Worm (Caenorhabditis elegans): Measurements from ENCODE around the gene nspc-16.

Gene nspc-16

ce11 chrX:14557936-14558554, 34.7 kb downstream of the nspc-16 start, which contains the start of gene nhr-3:
Gene nhr-3, plus strand, starts transcription at chrX:14558504.
- TF ChIP-seq lin-54 (GFP tag; optimal IDR thresholded peaks at IDR 0.05) (no peak), die-1 (tag; optimal IDR thresholded peaks at IDR 0.05) (no peak), rcor-1 (GFP tag; IDR thresholded peaks at IDR 0.05) (no peak), snpc-4 (GFP tag; optimal IDR thresholded peaks at IDR 0.05) (no peak), snpc-4 (tag; optimal IDR thresholded peaks at IDR 0.05) (no peak), nhr-80 (tag; optimal IDR thresholded peaks at IDR 0.05) (peak; percentile 87), hrde-1 (tag; optimal IDR thresholded peaks at IDR 0.05; ENCODE audit: borderline replicate concordance) (no peak), hmg-1.2 (GFP tag; IDR thresholded peaks at IDR 0.05) (0 out of 2 replicates have a peak, but pooled peaks have one; percentile 15), unc-62 (GFP tag; optimal IDR thresholded peaks at IDR 0.05) (peak; percentile 12), cebp-1 (GFP tag; IDR thresholded peaks at IDR 0.05) (peak; percentile 66; the same call in 1 of the 2 replicates), cebp-1 (tag; optimal IDR thresholded peaks at IDR 0.05) (peak; percentile 85)

ce11 chrX:14559084-14559483, 35.7 kb downstream of the nspc-16 start:
- TF ChIP-seq nfyb-1 (GFP tag; IDR thresholded peaks at IDR 0.05) (0 out of 2 replicates have a peak, but pooled peaks have one; percentile 34), cebp-1 (GFP tag; IDR thresholded peaks at IDR 0.05) (0 out of 2 replicates have a peak, but pooled peaks have one; percentile 25), cebp-1 (tag; optimal IDR thresholded peaks at IDR 0.05) (peak; percentile 93), F22D6.2 (tag; optimal IDR thresholded peaks at IDR 0.05) (no peak)

ce11 chrX:14559519-14560296, 36.3 kb downstream of the nspc-16 start:
- TF ChIP-seq hmg-1.2 (GFP tag; IDR thresholded peaks at IDR 0.05): peak; percentile 7; the same call in 1 of the 2 replicates
- TF ChIP-seq xnd-1 (tag; optimal IDR thresholded peaks at IDR 0.05): no peak

ce11 chrX:14560297-14560680, 36.9 kb downstream of the nspc-16 start:
- TF ChIP-seq aptf-3 (GFP tag; IDR thresholded peaks at IDR 0.05): no peak
- peak; percentile 46; the same call in 1 of the 2 replicates for TF ChIP-seq lin-26 (GFP tag; IDR thresholded peaks at IDR 0.05)
- peak; percentile 68 for TF ChIP-seq K12H6.12 (tag; optimal IDR thresholded peaks at IDR 0.05)
- no peak for TF ChIP-seq sptf-2 (GFP tag; optimal IDR thresholded peaks at IDR 0.05)
- no peak for TF ChIP-seq dpl-1 (GFP tag; optimal IDR thresholded peaks at IDR 0.05)
- no peak for TF ChIP-seq F49E8.2 (tag; optimal IDR thresholded peaks at IDR 0.05; ENCODE audit: insufficient read depth)
- peak; percentile 10 for TF ChIP-seq ztf-3 (GFP tag; optimal IDR thresholded peaks at IDR 0.05)
- peak; percentile 75 for TF ChIP-seq C06A6.2 (GFP tag; conservative IDR thresholded peaks at IDR 0.05)
- peak; percentile 14 for TF ChIP-seq ztf-22 (GFP tag; optimal IDR thresholded peaks at IDR 0.05)
- no peak for TF ChIP-seq fkh-3 (tag; optimal IDR thresholded peaks at IDR 0.05)
- no peak for TF ChIP-seq lsl-1 (GFP tag; optimal IDR thresholded peaks at IDR 0.05)
- no peak for TF ChIP-seq snpc-4 (GFP tag; optimal IDR thresholded peaks at IDR 0.05)
- TF ChIP-seq snpc-4 (tag; optimal IDR thresholded peaks at IDR 0.05): peak; percentile 49 to 61 (median 55)
- peak; percentile 49 for TF ChIP-seq ztf-18 (tag; optimal IDR thresholded peaks at IDR 0.05)
- peak; percentile 73 for TF ChIP-seq nhr-90 (tag; optimal IDR thresholded peaks at IDR 0.05)
- peak; percentile 52 for TF ChIP-seq mcd-1 (GFP tag; IDR thresholded peaks at IDR 0.05)
- peak; percentile 49 for TF ChIP-seq somi-1 (GFP tag; optimal IDR thresholded peaks at IDR 0.05)
- no peak for TF ChIP-seq F55B11.4 (tag; optimal IDR thresholded peaks at IDR 0.05; ENCODE audit: borderline replicate concordance, insufficient read depth)
- TF ChIP-seq unc-62 (GFP tag; optimal IDR thresholded peaks at IDR 0.05): peak; percentile 70
- peak; percentile 67 for TF ChIP-seq gei-17 (GFP tag; optimal IDR thresholded peaks at IDR 0.05)
- no peak for TF ChIP-seq rpc-1 (optimal IDR thresholded peaks at IDR 0.05)
- no peak for TF ChIP-seq rpc-1 (tag; optimal IDR thresholded peaks at IDR 0.05)
- peak; percentile 76 for TF ChIP-seq chd-7 (tag; optimal IDR thresholded peaks at IDR 0.05)
- TF ChIP-seq hmg-1.2 (GFP tag; IDR thresholded peaks at IDR 0.05): peak; percentile 59; the same call in 1 of the 2 replicates
- no peak for TF ChIP-seq egl-44 (GFP tag; IDR thresholded peaks at IDR 0.05)
- TF ChIP-seq F39B2.1 (GFP tag; IDR thresholded peaks at IDR 0.05): no peak
- no peak for TF ChIP-seq mel-28 (tag; optimal IDR thresholded peaks at IDR 0.05; ENCODE audit: borderline replicate concordance)
- TF ChIP-seq ceh-27 (GFP tag; optimal IDR thresholded peaks at IDR 0.05): peak; percentile 85
- TF ChIP-seq ekl-4 (GFP tag; IDR thresholded peaks at IDR 0.05): no peak
- peak; percentile 78 for TF ChIP-seq K11D2.4 (GFP tag; IDR thresholded peaks at IDR 0.05)
- peak; percentile 79 for TF ChIP-seq zfh-2 (GFP tag; conservative IDR thresholded peaks at IDR 0.05)

Data from whole organism, young adult.